Worm (Caenorhabditis elegans) whole organism, L4 larva: ENCODE measurements around the gene rpi-1.

ENCODE experiments used
- F49E8.2 ChIP-seq: sonication (generic microtip); optimal IDR thresholded peaks from 2 replicates; lab custom pipeline; 2016; ENCODE audit warnings: missing compliant biosample characterization, mild to moderate bottlenecking, missing genetic modification characterization, borderline replicate concordance
- ceh-62 ChIP-seq: sonication (generic microtip); optimal IDR thresholded peaks from 2 replicates; lab custom pipeline; 2017; ENCODE audit warnings: missing biosample characterization, missing genetic modification characterization
- daf-12 ChIP-seq: fragments of 150-350 bp; optimal IDR thresholded peaks from 2 replicates; lab custom pipeline; 2014; ENCODE audit warnings: missing biosample characterization, missing genetic modification reagents, missing genetic modification characterization
- fos-1 ChIP-seq: fragments of 150-350 bp; optimal IDR thresholded peaks from 2 replicates; lab custom pipeline; 2014; ENCODE audit warnings: missing biosample characterization, missing genetic modification characterization
- mxl-3 ChIP-seq: fragments of 200-800 bp; sonication (Bioruptor generic); optimal IDR thresholded peaks from 2 replicates; lab custom pipeline; 2018; ENCODE audit warnings: mild to moderate bottlenecking, missing genetic modification characterization, missing compliant biosample characterization
- saeg-2 ChIP-seq: fragments of 200-800 bp; sonication (Bioruptor generic); IDR thresholded peaks from 2 replicates; pipeline ENCODE4 v1.3.6; 2022; ENCODE audit warnings: missing genetic modification reagents, missing genetic modification characterization, missing compliant biosample characterization
- skn-1 ChIP-seq: fragments of 150-350 bp; optimal IDR thresholded peaks from 2 replicates; lab custom pipeline; 2014; ENCODE audit warnings: missing biosample characterization, missing genetic modification characterization
- snpc-4 ChIP-seq: fragments of 150-350 bp; optimal IDR thresholded peaks from 2 replicates; lab custom pipeline; 2014; ENCODE audit warnings: missing biosample characterization, missing genetic modification characterization
- unc-62 ChIP-seq, 3 experiments: fragments of 150-350 bp in 1 of 3; sonication (generic microtip); optimal IDR thresholded peaks in 2 of 3; peaks in 1 of 3; 1 replicate in 1 of 3; 2 replicates in 2 of 3; lab custom pipeline; 2014 to 2017; ENCODE audit warnings: missing biosample characterization in 3 of 3, missing genetic modification characterization in 3 of 3, missing genetic modification reagents in 3 of 3, missing genotype in 1 of 3
- zip-2 ChIP-seq: fragments of 150-350 bp; optimal IDR thresholded peaks from 2 replicates; lab custom pipeline; 2014; ENCODE audit warnings: missing biosample characterization, missing genetic modification characterization

DNA sequence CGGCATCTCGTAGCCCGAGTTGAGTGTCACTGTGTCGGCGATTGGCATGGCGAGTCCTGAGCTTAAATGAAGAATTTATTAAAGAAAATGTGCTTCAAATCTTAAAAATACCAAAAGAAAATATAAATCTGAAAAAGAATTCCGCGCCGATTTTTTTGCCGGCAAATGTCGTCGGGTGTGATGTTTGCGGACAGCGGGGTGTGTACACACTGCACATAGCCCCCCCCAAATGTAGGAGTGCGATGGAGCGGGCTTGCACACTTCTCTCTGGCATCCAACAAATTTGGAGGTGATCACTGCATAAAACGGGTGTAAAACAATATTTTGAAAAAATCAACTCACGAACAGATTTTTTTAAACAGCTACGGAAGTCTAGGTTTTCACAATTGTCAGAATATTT is 13.9 kb upstream of the rpi-1 start, which contains the start of gene Y39G8B.2:
- TF ChIP-seq zip-2 (tag; lab: Kevin White, UChicago) (no peak), F49E8.2 (tag; lab: Kevin White, UChicago) (no peak), fos-1 (tag; lab: Kevin White, UChicago) (no peak), daf-12 (tag; lab: Kevin White, UChicago) (no peak), saeg-2 (GFP tag; lab: Robert Waterston, UW) (no peak), skn-1 (tag; lab: Kevin White, UChicago) (no peak), mxl-3 (GFP tag; lab: Kevin White, UChicago) (peak; percentile 76), snpc-4 (tag; lab: Kevin White, UChicago) (no peak), unc-62 (GFP tag; optimal IDR thresholded peaks at IDR 0.05 in 1 of 2; lab: Kevin White, UChicago) (peak in 1 of 2 experiments; percentile 97), unc-62 (tag; optimal IDR thresholded peaks at IDR 0.05; lab: Kevin White, UChicago) (no peak), ceh-62 (no peak)
